Worm (Caenorhabditis elegans) whole organism, L1 larva: ENCODE data around the gene F45E1.2.

Source experiments
- ama-1 ChIP-seq: fragments of 150-350 bp; optimal IDR thresholded peaks from 2 replicates; lab custom pipeline; 2014
- egl-27 ChIP-seq, 2 experiments: fragments of 150-350 bp in 1 of 2; sonication (generic microtip); optimal IDR thresholded peaks; 3 replicates each; lab custom pipeline; 2017 to 2018; ENCODE audit warnings: missing biosample characterization in 2 of 2, missing genetic modification characterization in 2 of 2, missing genetic modification reagents in 2 of 2
- lin-15B ChIP-seq: fragments of 150-350 bp; sonication (generic microtip); optimal IDR thresholded peaks from 3 replicates; lab custom pipeline; 2014; ENCODE audit warnings: missing biosample characterization, missing genetic modification characterization
- lir-3 ChIP-seq: sonication (generic microtip); optimal IDR thresholded peaks from 2 replicates; lab custom pipeline; 2016; ENCODE audit warnings: mild to moderate bottlenecking, missing genetic modification characterization, moderate library complexity, missing compliant biosample characterization; ENCODE audit not compliant: poor library complexity
- nhr-19 ChIP-seq: fragments of 200-800 bp; sonication (Bioruptor generic); conservative IDR thresholded peaks from 2 replicates; pipeline ENCODE4 v1.3.6; 2022; ENCODE audit warnings: missing genetic modification characterization, missing compliant biosample characterization
- nhr-237 ChIP-seq: fragments of 150-350 bp; optimal IDR thresholded peaks from 2 replicates; lab custom pipeline; 2014; ENCODE audit warnings: missing biosample characterization, missing genetic modification characterization
- nhr-77 ChIP-seq: fragments of 150-350 bp; optimal IDR thresholded peaks from 2 replicates; lab custom pipeline; 2014; ENCODE audit warnings: missing biosample characterization, missing genetic modification characterization
- snpc-4 ChIP-seq: fragments of 150-350 bp; optimal IDR thresholded peaks from 2 replicates; lab custom pipeline; 2014; ENCODE audit warnings: missing biosample characterization, missing genetic modification characterization
- tbx-2 ChIP-seq: sonication (generic microtip); optimal IDR thresholded peaks from 2 replicates; lab custom pipeline; 2016; ENCODE audit warnings: missing genetic modification characterization, missing compliant biosample characterization
- tlp-1 ChIP-seq: fragments of 150-350 bp; optimal IDR thresholded peaks from 2 replicates; lab custom pipeline; 2014; ENCODE audit warnings: missing biosample characterization, missing genetic modification characterization
- unc-62 ChIP-seq: fragments of 150-350 bp; optimal IDR thresholded peaks from 2 replicates; lab custom pipeline; 2014; ENCODE audit warnings: missing biosample characterization, missing genetic modification reagents, missing genetic modification characterization
- ztf-11 ChIP-seq, 2 experiments: sonication (generic microtip); optimal IDR thresholded peaks; 2 replicates each; lab custom pipeline; 2016 to 2017; ENCODE audit warnings: missing genetic modification characterization in 2 of 2, missing biosample characterization in 1 of 2, missing compliant biosample characterization in 1 of 2

ce11 chrX:8036219-8036883, 32.8 kb downstream of the F45E1.2 start:
- TF ChIP-seq nhr-237 (tag; lab: Kevin White, UChicago) = peak; percentile 96
- peak; percentile 92 for TF ChIP-seq lir-3
- peak; percentile 30 to 94 for TF ChIP-seq ztf-11 (tag; optimal IDR thresholded peaks at IDR 0.05; lab: Kevin White, UChicago)
- TF ChIP-seq egl-27 (tag; optimal IDR thresholded peaks at IDR 0.05; lab: Kevin White, UChicago) = peak; percentile 91 to 94
- TF ChIP-seq unc-62 = peak; percentile 28
- peak; percentile 59 for TF ChIP-seq lin-15B (tag; lab: Kevin White, UChicago)
- TF ChIP-seq ama-1 (lab: Kevin White, UChicago) = no peak
- peak; percentile 98 for TF ChIP-seq nhr-19
- peak; percentile 99 for TF ChIP-seq tbx-2 (tag; lab: Kevin White, UChicago)
- peak; percentile 91 for TF ChIP-seq snpc-4 (tag; lab: Kevin White, UChicago)
- TF ChIP-seq tlp-1 (tag; lab: Kevin White, UChicago) = peak; percentile 7
- peak; percentile 97 for TF ChIP-seq nhr-77 (tag; lab: Kevin White, UChicago)
